Worm (Caenorhabditis elegans) whole organism, young adult: ENCODE measurements around the gene F15B9.10.

Experiments
- F33H1.4 ChIP-seq: fragments of 200-800 bp; sonication (Bioruptor generic); IDR thresholded peaks from 2 replicates; pipeline ENCODE4 v1.3.6; 2022; ENCODE audit warnings: missing genetic modification reagents, missing genetic modification characterization, missing compliant biosample characterization
- Y79H2A.3 ChIP-seq: fragments of 200-800 bp; sonication (Bioruptor generic); conservative IDR thresholded peaks from 2 replicates; pipeline ENCODE4 v1.3.6; 2022; ENCODE audit warnings: missing genetic modification reagents, missing genetic modification characterization, missing compliant biosample characterization

- no peak for TF ChIP-seq Y79H2A.3
- TF ChIP-seq F33H1.4 (GFP tag; lab: Robert Waterston, UW), result no peak
Measured at ce11 chrV:12964076-12964475, 44.6 kb downstream of the F15B9.10 start, which contains the start of gene srd-35.
